Worm (Caenorhabditis elegans) whole organism, midembryonic: Measurements from ENCODE around the gene Y60A3A.24.
"Not testable (repeated sequence)": the region's sequence is repeated elsewhere in the genome, so short reads cannot be mapped to it uniquely, and the experiment has no call there.

Source experiments
- flt-1 ChIP-seq: fragments of 200-800 bp; sonication (Bioruptor generic); IDR thresholded peaks from 2 replicates; pipeline ENCODE4 v1.3.6; 2022; ENCODE audit warnings: missing genetic modification characterization, missing compliant biosample characterization
- med-1 ChIP-seq: sonication (generic microtip); optimal IDR thresholded peaks from 2 replicates; lab custom pipeline; 2017; ENCODE audit warnings: missing genetic modification characterization, mild to moderate bottlenecking, missing compliant biosample characterization, antibody characterized with exemption, missing genetic modification reagents; ENCODE audit not compliant: insufficient read depth
- tab-1 ChIP-seq: fragments of 200-800 bp; sonication (Bioruptor generic); IDR thresholded peaks from 2 replicates; pipeline ENCODE4 v1.3.6; 2022; ENCODE audit warnings: missing genetic modification characterization, missing compliant biosample characterization
- ztf-29 ChIP-seq: fragments of 200-800 bp; sonication (Bioruptor generic); IDR thresholded peaks from 2 replicates; pipeline ENCODE4 v1.3.6; 2022; ENCODE audit warnings: missing genetic modification reagents, missing genetic modification characterization, missing compliant biosample characterization

- TF ChIP-seq med-1 (GFP tag; lab: Kevin White, UChicago); ztf-29; tab-1; flt-1 (GFP tag; lab: Robert Waterston, UW): not testable (repeated sequence)
Observed at ce11 chrV:19949721-19950120, 32.0 kb downstream of the Y60A3A.24 start, which contains the start of gene Y60A3A.8.
